Fruit fly (Drosophila melanogaster) Kc167 (cell line): Measurements from ENCODE around the gene CG7730.

Experiments
- Myc ChIP-seq: fragments of >200 bp; optimal IDR thresholded peaks from 2 replicates; lab custom pipeline; 2017; ENCODE audit warnings: missing external identifiers
- Sin3A ChIP-seq: fragments of >200 bp; optimal IDR thresholded peaks from 2 replicates; lab custom pipeline; 2018; ENCODE audit warnings: missing external identifiers
- h ChIP-seq: fragments of >200 bp; optimal IDR thresholded peaks from 3 replicates; lab custom pipeline; 2018; ENCODE audit warnings: missing external identifiers
- insv ChIP-seq: fragments of >200 bp; optimal IDR thresholded peaks from 3 replicates; lab custom pipeline; 2018; ENCODE audit warnings: missing external identifiers
- psq ChIP-seq: fragments of >200 bp; optimal IDR thresholded peaks from 2 replicates; lab custom pipeline; 2017; ENCODE audit warnings: missing external identifiers
- ttk ChIP-seq: sonication (Bioruptor generic); optimal IDR thresholded peaks from 2 replicates; lab custom pipeline; 2017; ENCODE audit warnings: missing external identifiers

dm6 chr3L:17011351-17012016 lies 15.8 kb upstream of the CG7730 start:
- TF ChIP-seq h (no peak), Sin3A (lab: Kevin White, UChicago) (no peak), Myc (lab: Kevin White, UChicago) (no peak), psq (no peak), insv (lab: Kevin White, UChicago) (no peak), ttk (lab: Kevin White, UChicago) (no peak)
